Fruit fly (Drosophila melanogaster): ENCODE data around the gene Nubp2.

The Nubp2 gene

DNA sequence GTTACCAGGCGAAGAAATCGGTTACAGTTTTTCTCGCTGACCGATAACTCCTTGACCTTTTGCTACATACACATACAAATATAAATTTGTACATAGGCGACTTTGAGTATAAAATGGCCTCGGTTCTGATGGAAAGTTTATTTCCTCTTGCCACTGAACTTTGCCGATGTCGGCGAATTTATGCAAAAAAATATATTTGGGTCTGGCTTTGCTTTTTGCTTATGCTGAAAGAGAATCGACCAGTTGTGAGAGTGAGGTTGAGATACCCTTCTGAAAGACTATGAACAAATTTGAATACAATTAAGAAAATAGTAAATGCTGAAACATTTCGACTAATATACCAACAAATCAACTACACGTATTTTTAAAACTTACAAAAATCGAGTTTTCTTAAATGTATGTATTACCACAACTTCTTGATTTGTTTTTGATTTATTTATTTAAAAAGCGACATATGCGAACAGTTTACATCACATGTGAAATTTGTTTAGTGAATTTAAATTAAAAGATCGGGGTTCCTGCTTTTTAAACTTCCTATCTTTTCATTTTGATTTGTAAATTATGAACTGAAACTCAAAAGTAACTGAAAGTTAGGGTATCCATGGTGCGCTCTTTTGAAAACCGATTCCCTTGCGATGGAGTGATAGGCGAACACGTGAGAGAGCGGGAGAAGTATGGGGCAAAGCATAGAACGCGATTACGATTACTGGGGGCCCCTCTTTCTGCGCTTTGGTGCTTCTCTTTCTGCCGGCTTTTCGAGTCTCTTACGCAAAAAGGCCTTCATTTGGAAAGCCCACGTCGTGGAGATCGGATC lies 17.0 kb upstream of the Nubp2 start:
- TF ChIP-seq CG17801 (GFP tag; optimal IDR thresholded peaks at IDR 0.05; ENCODE audit: partially characterized antibody) = peak; percentile 72

DNA sequence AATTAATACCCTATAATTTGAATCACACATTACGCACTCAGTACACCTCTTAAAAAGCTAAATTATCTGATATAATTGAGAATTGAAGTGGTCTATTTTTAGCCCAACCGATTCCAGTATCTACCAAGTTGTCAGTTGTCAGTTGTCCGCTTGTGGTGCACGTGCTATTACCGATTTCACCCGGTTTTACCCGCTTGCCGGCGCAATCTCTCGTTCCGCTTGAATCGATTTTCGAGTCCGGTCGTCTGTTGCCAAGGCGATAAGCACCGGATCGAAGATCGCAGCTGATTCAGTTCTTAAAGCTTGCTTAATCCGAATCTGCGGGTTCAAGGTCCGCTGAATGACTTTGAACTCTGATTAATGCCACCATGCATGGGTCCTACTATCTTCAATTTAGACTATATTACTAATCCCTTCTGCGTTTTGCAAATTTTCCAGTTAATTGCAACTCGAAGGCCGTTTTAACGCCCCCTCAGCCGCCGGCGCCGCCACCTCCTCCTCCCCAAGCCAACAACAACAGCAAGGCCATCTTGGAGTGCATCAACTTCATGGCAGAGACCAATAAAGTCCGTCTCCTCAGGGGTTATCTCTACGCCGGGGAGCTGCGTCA lies 14.8 kb upstream of the Nubp2 start:
- no peak for TF ChIP-seq CG17801 (GFP tag; optimal IDR thresholded peaks at IDR 0.05; ENCODE audit: partially characterized antibody)

DNA sequence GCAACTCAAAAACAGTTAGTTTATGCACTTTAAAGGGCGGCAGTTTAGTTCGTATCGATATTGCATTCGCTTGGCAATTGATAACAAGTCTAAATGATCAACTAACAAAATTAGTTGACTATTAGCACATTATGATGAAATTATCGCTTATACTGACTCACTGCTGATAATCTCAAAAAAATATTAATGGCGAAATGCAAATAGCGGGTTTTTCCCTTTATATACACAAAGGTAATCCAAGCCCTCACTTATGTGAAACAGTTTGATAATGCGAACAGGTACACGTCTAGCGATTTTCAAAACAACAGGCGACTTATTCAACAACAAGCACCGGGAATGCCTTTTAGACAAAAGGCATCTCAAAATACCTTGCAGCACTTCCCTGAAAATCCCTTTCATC lies 12.3 kb upstream of the Nubp2 start:
- no peak for TF ChIP-seq CG17801 (GFP tag; optimal IDR thresholded peaks at IDR 0.05; ENCODE audit: partially characterized antibody)

DNA sequence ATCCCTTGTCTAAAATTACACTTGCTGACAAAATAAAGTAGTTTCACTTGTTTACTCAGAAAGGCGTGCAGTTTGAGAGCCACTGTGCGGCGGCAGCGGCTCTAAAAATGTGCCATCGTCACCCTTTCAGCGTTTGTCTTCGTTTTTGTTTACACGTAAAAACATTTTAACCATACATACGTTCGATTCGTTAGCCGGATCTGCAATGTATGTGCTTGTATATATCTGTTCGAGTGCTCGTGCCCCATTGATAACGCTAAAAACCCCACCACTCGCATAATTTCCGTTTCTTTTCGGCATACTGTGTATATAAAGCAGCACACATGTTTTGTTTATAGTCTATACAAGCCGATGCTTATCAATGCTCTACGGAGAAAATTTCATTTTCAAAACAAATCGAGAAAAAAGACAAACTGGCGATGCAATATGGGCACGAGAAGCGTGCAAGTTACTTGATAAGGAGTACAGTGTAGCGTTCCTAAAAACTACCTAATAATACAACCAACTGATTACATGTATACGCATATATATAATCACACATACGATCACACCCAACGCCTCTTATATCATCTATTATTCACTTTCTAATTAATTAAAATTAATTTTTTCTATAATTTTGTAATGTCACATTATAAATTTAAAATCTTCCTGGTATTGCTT lies 9.7 kb upstream of the Nubp2 start:
- TF ChIP-seq CG17801 (GFP tag; optimal IDR thresholded peaks at IDR 0.05; ENCODE audit: partially characterized antibody) = peak; percentile 71

DNA sequence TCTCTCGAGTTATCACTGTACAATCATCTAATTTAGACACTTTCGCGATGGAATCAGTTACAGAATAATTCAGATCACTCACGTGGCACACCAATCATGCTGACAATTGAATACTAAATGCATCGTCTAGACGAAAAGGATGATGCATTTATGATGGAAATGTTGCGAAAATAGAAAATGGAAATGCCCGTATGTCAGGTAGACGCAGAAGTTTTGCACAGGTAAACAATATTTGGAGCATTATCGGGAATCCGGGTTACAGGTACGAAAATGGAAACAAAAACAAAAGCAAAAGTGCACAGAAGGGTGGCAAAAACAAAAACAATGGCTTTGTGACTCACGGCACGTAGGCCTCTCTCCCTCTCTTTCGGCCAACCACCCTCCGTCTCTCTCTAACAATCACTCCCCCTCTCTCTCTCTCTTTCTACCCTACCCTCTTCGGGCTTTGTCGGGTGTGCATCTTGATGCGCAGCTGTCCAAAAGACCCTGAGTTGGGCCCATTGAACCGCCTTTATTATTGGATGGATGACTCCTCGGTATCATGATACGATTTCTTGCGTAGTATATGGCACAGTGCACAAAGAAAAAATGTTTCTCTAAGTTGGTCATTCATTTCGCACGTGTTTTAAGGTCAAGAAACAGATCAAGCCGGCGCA lies 9.1 kb upstream of the Nubp2 start:
- TF ChIP-seq CG17801 (GFP tag; optimal IDR thresholded peaks at IDR 0.05; ENCODE audit: partially characterized antibody) = no peak

DNA sequence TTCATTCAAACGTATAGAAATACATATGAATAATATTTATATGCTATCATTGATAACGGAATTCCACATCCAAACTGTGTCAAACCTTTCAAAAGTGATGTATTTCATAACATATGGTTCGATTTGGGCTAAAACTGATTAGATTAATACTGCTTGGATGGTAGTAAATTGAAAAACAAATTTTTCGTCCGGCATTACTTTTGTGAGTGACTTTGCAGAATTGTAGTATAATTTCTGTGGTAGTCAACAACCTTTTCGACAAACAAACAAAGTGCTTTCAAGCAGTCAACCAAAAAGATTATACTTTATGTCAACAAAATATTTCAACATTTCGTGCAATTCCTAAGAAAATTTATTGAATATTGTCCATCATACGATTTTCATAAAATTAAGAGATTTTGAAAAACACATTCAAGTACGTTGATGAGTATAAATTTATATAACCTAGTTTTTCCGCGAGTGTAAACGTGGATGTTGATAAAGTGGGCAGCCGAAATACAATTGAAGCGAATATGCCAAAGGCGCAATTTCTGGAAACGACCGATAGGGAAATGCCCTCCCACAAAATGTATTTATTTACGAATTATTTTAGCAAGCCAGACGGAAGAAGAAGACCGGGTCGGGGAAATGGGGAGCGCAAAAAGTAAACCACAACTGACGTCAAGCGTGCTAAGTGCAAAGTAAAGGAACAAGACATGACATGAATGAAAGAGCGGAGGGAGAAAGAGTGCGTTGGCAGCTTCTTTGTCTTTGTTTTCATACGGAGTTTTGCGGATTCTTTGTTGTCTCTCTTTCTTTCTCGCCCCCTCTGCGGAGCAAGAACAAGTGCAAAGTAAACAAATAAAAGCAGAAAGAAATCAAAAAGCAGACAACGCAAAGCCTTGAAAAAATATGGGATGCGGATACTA lies 8.2 kb upstream of the Nubp2 start:
- no peak for TF ChIP-seq CG17801 (GFP tag; optimal IDR thresholded peaks at IDR 0.05; ENCODE audit: partially characterized antibody)

DNA sequence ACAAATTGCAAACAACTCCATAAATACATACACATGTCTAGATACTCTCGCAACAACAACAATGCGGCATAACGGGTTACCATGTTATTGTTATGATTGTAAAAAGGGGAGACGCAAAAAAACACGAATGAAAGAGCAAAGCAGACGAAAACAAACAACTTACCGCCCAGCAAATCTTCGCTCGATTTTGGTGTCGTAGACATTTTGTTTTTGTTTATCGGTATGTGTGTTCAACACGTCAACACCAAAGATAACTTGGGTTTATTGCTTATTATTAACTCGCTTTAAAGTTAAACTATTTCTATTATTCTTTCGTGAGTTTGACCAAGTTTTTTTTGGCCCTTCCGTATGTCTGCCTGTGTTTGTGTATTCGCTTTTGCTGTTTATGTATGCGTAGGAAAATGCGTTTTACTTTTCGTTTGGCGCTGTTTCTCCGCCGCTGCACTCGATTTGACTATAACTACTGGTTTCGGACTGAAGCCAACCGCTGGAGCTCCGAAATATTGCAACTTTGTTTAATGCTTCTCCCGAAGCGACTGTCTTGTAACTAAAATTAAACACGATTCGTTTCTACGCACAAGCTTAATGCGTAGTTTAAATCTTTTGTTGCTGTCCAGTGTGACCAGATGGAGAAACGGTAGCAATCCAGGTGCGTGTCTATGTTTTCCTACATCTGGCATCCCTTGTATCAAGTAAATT lies 7.4 kb upstream of the Nubp2 start, which contains the start of gene BNIP3:
TSS of gene BNIP3 (minus strand) at position 589 of the 699 bp plus-strand sequence.
- TF ChIP-seq CG17801 (GFP tag; optimal IDR thresholded peaks at IDR 0.05; ENCODE audit: partially characterized antibody) = no peak

DNA sequence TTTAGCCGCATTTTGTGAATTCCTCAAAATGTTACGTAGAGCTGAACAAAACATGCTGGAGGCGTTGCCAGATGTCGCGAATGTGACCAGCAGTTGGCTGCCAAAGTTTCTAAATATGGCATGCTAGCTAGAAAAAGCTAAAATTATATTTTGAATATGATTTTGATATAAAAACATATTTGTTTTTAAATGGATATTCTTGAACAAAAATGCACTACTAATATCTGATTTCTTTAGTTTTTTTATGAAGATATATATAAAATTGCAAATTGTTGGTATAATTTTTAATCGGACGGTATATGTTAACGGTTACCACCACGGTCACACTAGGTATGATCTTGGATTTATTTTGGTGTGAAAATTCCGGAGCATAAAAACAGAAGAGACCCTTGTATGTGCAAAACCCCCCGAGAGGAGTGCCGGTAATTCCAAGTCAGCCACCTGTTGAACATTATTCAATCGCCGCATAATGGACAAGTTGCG lies 5.6 kb upstream of the Nubp2 start, which contains the start of the genes mTerf3 and CG5104:
TSS of gene mTerf3 (minus strand) at position 86 of the 483 bp plus-strand sequence.
TSS of gene CG5104 (plus strand) at position 323 of the 483 bp plus-strand sequence.
- no peak for TF ChIP-seq CG17801 (GFP tag; optimal IDR thresholded peaks at IDR 0.05; ENCODE audit: partially characterized antibody)

DNA sequence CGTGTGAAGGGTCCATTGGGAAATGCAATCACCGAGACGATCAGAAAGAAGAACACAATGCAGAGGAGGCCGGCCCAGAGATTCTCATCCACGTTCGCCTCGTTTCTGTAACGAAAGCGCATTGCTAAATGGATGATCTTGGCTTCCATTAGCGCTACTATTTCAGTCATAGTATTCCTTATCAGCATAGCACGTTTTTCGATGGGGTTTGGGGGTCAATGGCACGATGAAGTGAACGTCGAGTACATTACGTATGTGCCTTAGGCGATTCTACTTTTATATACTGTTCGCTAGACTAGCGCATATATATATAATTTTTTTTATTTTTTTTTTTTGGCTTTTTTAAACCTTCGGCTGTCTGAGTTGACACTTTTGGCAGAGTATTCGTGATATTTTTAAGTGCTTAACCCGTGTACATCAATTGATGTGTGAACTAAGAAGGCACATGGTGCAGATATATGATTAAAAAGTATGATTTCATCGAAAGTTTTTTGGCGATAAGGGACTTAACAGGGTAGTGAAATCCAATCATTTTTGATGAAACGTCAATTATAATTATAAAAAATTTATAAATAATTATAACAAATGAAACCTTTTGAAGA lies 1.9 kb upstream of the Nubp2 start:
- peak; percentile 6 for TF ChIP-seq CG17801 (GFP tag; optimal IDR thresholded peaks at IDR 0.05; ENCODE audit: partially characterized antibody)

DNA sequence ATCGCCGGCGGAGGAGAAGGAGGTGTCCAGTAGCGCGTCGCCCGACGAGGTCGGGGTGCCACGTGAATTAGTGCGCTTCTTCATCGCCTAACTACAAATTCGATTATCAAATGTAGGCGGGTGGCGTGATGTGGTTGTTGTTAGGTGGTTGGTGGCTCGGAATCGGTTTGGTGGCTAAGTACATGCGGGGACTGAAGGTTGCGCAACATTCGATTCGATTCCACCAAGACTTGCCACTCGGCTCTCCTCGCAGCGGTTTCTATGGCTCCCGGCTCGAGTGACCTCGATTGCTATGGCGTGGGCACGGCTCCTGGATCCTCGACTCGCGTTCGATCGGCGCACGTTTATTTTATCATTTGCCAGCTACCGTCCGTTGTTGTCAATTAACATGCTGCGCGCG lies 633 bp upstream of the Nubp2 start:
- TF ChIP-seq CG17801 (GFP tag; optimal IDR thresholded peaks at IDR 0.05; ENCODE audit: partially characterized antibody) = no peak

DNA sequence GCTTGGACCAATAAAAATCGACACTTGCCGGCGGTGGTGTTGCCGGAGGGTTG lies 407 bp upstream of the Nubp2 start, which contains the start of gene Pss:
TSS of gene Pss (minus strand) at position 32 of the 53 bp plus-strand sequence.
- no peak for TF ChIP-seq CG17801 (GFP tag; optimal IDR thresholded peaks at IDR 0.05; ENCODE audit: partially characterized antibody)

DNA sequence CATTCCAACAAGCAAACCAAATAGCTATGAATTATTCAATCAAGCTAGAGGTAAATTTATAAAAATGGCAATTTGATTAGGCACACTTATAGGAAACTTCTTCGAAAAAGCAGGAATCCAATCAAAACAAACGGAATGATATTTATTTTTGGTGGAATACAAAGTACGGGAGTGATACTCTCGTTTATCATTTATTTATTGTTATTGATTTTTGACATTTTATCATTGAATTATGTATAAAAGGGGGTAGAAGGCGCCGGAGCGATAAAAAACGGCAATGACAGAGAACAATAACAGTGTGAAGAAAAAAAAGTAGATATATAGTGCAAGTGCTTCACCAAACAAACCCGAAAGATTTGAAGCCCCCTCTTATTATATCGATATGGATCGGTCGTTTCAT lies 3.5 kb downstream of the Nubp2 start:
- TF ChIP-seq CG17801 (GFP tag; optimal IDR thresholded peaks at IDR 0.05; ENCODE audit: partially characterized antibody) = no peak

DNA sequence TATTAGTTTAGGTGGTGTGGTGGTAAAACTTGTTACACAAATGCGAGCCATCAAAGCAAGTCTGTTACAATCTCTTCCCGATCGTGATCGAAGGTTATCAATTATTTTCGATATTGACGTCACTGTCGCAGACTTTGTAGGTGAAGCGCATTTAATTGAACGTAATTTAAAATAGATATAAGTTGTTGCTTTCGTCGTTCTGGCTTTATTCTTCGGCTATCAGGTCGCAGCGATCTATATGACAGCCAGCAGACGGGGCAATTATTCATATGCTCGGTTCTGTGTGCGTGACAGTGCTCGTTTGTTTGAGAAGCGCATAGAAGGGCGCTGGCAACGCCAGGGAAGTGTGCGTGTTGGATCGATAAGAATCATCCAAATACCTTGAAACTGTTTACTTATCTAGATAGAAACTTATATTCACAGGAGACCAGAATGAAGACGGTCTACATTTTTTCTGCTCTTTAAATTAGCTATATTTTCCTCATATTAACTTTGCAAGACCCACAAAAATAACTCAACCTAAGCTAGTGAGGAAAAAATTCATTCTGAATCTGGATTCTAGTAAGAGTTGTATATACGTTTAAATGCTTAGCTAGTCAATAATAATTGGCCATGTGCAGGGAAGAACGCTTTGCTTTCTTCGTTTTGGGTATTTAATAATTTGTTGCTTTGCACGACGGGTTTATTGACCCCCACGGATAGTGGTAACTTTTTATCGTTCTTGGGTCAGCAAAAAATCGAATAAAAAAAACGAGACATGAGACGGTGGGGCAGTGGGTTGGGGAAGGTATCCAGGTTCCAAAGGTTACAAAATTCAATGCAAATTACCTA lies 4.2 kb downstream of the Nubp2 start:
- TF ChIP-seq CG17801 (GFP tag; optimal IDR thresholded peaks at IDR 0.05; ENCODE audit: partially characterized antibody) = peak; percentile 48
